Worm (Caenorhabditis elegans) whole organism, late embryonic: ENCODE results near the gene Y102A5C.2.

Source experiments
- C08G9.2 ChIP-seq: sonication (generic microtip); optimal IDR thresholded peaks from 2 replicates; lab custom pipeline; 2016; ENCODE audit warnings: mild to moderate bottlenecking, missing genetic modification characterization, moderate library complexity, missing compliant biosample characterization
- K02D7.2 ChIP-seq: sonication (generic microtip); optimal IDR thresholded peaks from 2 replicates; lab custom pipeline; 2017; ENCODE audit warnings: mild to moderate bottlenecking, missing genetic modification characterization, missing compliant biosample characterization
- K09A11.1 ChIP-seq: sonication (generic microtip); optimal IDR thresholded peaks from 2 replicates; lab custom pipeline; 2017; ENCODE audit warnings: antibody characterized with exemption, mild to moderate bottlenecking, missing genetic modification characterization, missing compliant biosample characterization; ENCODE audit not compliant: insufficient read depth
- Y22D7AL.16 ChIP-seq: sonication (generic microtip); optimal IDR thresholded peaks from 2 replicates; lab custom pipeline; 2016; ENCODE audit warnings: missing genetic modification characterization, missing compliant biosample characterization
- ahr-1 ChIP-seq: sonication (generic microtip); optimal IDR thresholded peaks from 2 replicates; lab custom pipeline; 2016; ENCODE audit warnings: missing genetic modification characterization, missing compliant biosample characterization
- ceh-18 ChIP-seq: sonication (generic microtip); optimal IDR thresholded peaks from 2 replicates; lab custom pipeline; 2016; ENCODE audit warnings: missing genetic modification characterization, missing compliant biosample characterization
- ceh-2 ChIP-seq: sonication (generic microtip); optimal IDR thresholded peaks from 2 replicates; lab custom pipeline; 2016; ENCODE audit warnings: missing genotype, missing genetic modification characterization, missing compliant biosample characterization
- ceh-22 ChIP-seq: sonication (generic microtip); optimal IDR thresholded peaks from 2 replicates; lab custom pipeline; 2017; ENCODE audit warnings: missing biosample characterization, missing genetic modification characterization
- ceh-45 ChIP-seq: fragments of 200-800 bp; sonication (Bioruptor generic); IDR thresholded peaks from 2 replicates; pipeline ENCODE4 v1.3.6; 2022; ENCODE audit warnings: missing genetic modification reagents, missing genetic modification characterization, missing compliant biosample characterization
- ceh-6 ChIP-seq: fragments of 200-800 bp; sonication (Bioruptor generic); optimal IDR thresholded peaks from 2 replicates; lab custom pipeline; 2018; ENCODE audit warnings: mild to moderate bottlenecking, missing genetic modification characterization, missing compliant biosample characterization
- ceh-9 ChIP-seq: sonication (generic microtip); optimal IDR thresholded peaks from 2 replicates; lab custom pipeline; 2016; ENCODE audit warnings: mild to moderate bottlenecking, missing genetic modification characterization, inconsistent platforms, missing compliant biosample characterization
- che-1 ChIP-seq: sonication (generic microtip); optimal IDR thresholded peaks from 2 replicates; lab custom pipeline; 2016; ENCODE audit warnings: mild to moderate bottlenecking, missing genetic modification characterization, missing compliant biosample characterization
- dve-1 ChIP-seq: sonication (generic microtip); optimal IDR thresholded peaks from 2 replicates; lab custom pipeline; 2017; ENCODE audit warnings: antibody characterized with exemption, mild to moderate bottlenecking, missing genetic modification characterization, missing compliant biosample characterization
- elt-2 ChIP-seq: sonication (generic microtip); optimal IDR thresholded peaks from 2 replicates; lab custom pipeline; 2016; ENCODE audit warnings: missing genetic modification reagents, missing genetic modification characterization, missing compliant biosample characterization
- eyg-1 ChIP-seq: sonication (generic microtip); optimal IDR thresholded peaks from 2 replicates; lab custom pipeline; 2016; ENCODE audit warnings: missing genotype, missing genetic modification characterization, missing compliant biosample characterization
- fax-1 ChIP-seq: sonication (generic microtip); optimal IDR thresholded peaks from 2 replicates; lab custom pipeline; 2016; ENCODE audit warnings: missing genotype, missing genetic modification characterization, missing compliant biosample characterization
- fkh-10 ChIP-seq: fragments of 150-350 bp; optimal IDR thresholded peaks from 2 replicates; lab custom pipeline; 2014; ENCODE audit warnings: missing biosample characterization, missing genetic modification reagents, missing genetic modification characterization
- fkh-6 ChIP-seq: sonication (generic microtip); optimal IDR thresholded peaks from 2 replicates; lab custom pipeline; 2016; ENCODE audit warnings: missing genetic modification characterization, missing compliant biosample characterization
- hlh-30 ChIP-seq: sonication (generic microtip); optimal IDR thresholded peaks from 2 replicates; lab custom pipeline; 2017; ENCODE audit warnings: antibody characterized with exemption, missing genetic modification characterization, missing compliant biosample characterization; ENCODE audit not compliant: insufficient read depth
- hlh-6 ChIP-seq: sonication (generic microtip); optimal IDR thresholded peaks from 2 replicates; lab custom pipeline; 2016; ENCODE audit warnings: missing genotype, missing genetic modification characterization, missing compliant biosample characterization
- hlh-8 ChIP-seq: sonication (generic microtip); optimal IDR thresholded peaks from 2 replicates; lab custom pipeline; 2016; ENCODE audit warnings: missing genotype, missing genetic modification characterization, missing compliant biosample characterization
- lin-11 ChIP-seq: fragments of 200-800 bp; sonication (Bioruptor generic); optimal IDR thresholded peaks from 2 replicates; lab custom pipeline; 2018; ENCODE audit warnings: mild to moderate bottlenecking, missing genetic modification characterization, missing compliant biosample characterization
- madf-2 ChIP-seq: sonication (generic microtip); optimal IDR thresholded peaks from 2 replicates; lab custom pipeline; 2017; ENCODE audit warnings: missing genetic modification characterization, missing compliant biosample characterization
- mec-3 ChIP-seq: sonication (generic microtip); optimal IDR thresholded peaks from 2 replicates; lab custom pipeline; 2016; ENCODE audit warnings: borderline replicate concordance, missing genetic modification characterization, missing compliant biosample characterization
- nfya-1 ChIP-seq: sonication (generic microtip); optimal IDR thresholded peaks from 2 replicates; lab custom pipeline; 2017; ENCODE audit warnings: missing genetic modification characterization, mild to moderate bottlenecking, missing compliant biosample characterization, antibody characterized with exemption, moderate library complexity
- npax-4 ChIP-seq: sonication (generic microtip); optimal IDR thresholded peaks from 2 replicates; lab custom pipeline; 2016; ENCODE audit warnings: missing genetic modification characterization, missing compliant biosample characterization
- pax-1 ChIP-seq: fragments of 150-350 bp; optimal IDR thresholded peaks from 2 replicates; lab custom pipeline; 2014; ENCODE audit warnings: missing biosample characterization, missing genetic modification characterization
- pha-2 ChIP-seq: sonication (generic microtip); optimal IDR thresholded peaks from 2 replicates; lab custom pipeline; 2017; ENCODE audit warnings: mild to moderate bottlenecking, missing genetic modification characterization, missing compliant biosample characterization
- pha-4 ChIP-seq: fragments of 150-350 bp; optimal IDR thresholded peaks from 2 replicates; lab custom pipeline; 2018; ENCODE audit warnings: missing biosample characterization, missing genetic modification reagents, missing genetic modification characterization
- pqm-1 ChIP-seq: sonication (generic microtip); optimal IDR thresholded peaks from 2 replicates; lab custom pipeline; 2016; ENCODE audit warnings: missing genetic modification characterization, missing compliant biosample characterization
- pros-1 ChIP-seq: fragments of 150-350 bp; optimal IDR thresholded peaks from 2 replicates; lab custom pipeline; 2014; ENCODE audit warnings: missing biosample characterization, missing genetic modification reagents, missing genetic modification characterization
- ref-2 ChIP-seq: sonication (generic microtip); optimal IDR thresholded peaks from 2 replicates; lab custom pipeline; 2016; ENCODE audit warnings: missing genetic modification characterization, missing compliant biosample characterization
- rnt-1 ChIP-seq: sonication (generic microtip); optimal IDR thresholded peaks from 2 replicates; lab custom pipeline; 2016; ENCODE audit warnings: missing genetic modification characterization, missing compliant biosample characterization
- sdc-2 ChIP-seq: sonication (generic microtip); optimal IDR thresholded peaks from 2 replicates; lab custom pipeline; 2016; ENCODE audit warnings: missing genotype, missing genetic modification characterization, missing compliant biosample characterization
- sox-2 ChIP-seq: fragments of 200-800 bp; sonication (Bioruptor generic); IDR thresholded peaks from 2 replicates; pipeline ENCODE4 v1.3.6; 2022; ENCODE audit warnings: missing genetic modification reagents, missing genetic modification characterization, missing compliant biosample characterization
- syd-9 ChIP-seq: sonication (generic microtip); optimal IDR thresholded peaks from 2 replicates; lab custom pipeline; 2016; ENCODE audit warnings: mild to moderate bottlenecking, missing genetic modification characterization, moderate library complexity, missing compliant biosample characterization
- tbx-2 ChIP-seq: sonication (generic microtip); optimal IDR thresholded peaks from 2 replicates; lab custom pipeline; 2016; ENCODE audit warnings: missing genetic modification characterization, missing compliant biosample characterization
- ttx-3 ChIP-seq: sonication (generic microtip); optimal IDR thresholded peaks from 2 replicates; lab custom pipeline; 2016; ENCODE audit warnings: missing genetic modification reagents, missing genetic modification characterization, missing compliant biosample characterization
- unc-3 ChIP-seq, 2 experiments: fragments of 200-800 bp in 1 of 2; sonication (Bioruptor generic) in 1 of 2; sonication (generic microtip) in 1 of 2; conservative IDR thresholded peaks in 1 of 2; optimal IDR thresholded peaks in 1 of 2; 2 replicates each; pipeline versions ENCODE4 v1.3.6 to Lab custom; 2016 to 2022; ENCODE audit warnings: missing compliant biosample characterization in 2 of 2, missing genetic modification characterization in 2 of 2, missing genetic modification reagents in 1 of 2
- zip-5 ChIP-seq: sonication (generic microtip); optimal IDR thresholded peaks from 2 replicates; lab custom pipeline; 2016; ENCODE audit warnings: missing genetic modification characterization, missing compliant biosample characterization

Gene Y102A5C.2

DNA sequence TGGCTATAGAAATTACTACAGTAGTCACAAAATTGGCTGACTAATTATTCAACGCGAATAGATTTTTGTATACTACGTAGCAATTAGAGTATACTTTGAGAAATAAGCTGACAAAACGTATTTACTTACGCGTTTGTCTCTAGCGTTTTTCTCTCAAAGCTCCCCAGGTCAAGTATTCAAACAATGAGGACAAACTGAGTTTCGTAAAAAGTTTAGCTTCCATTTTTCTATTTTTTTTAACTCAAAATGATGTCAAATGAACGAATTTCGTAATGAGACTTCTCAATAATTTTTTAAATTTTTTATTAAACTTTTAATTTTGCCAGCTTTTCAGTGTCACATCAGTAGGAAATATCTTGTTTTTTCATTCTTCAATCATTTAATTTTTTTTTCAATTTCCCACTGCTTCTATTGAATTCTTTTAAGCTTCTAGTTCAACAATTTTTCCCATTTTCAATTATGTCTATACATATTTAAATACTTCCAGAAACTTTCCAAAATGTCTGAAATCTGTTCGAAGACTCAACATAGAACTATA lies 29.7 kb upstream of the Y102A5C.2 start, which contains the start of the genes ifas-2 and fbxa-44:
ifas-2 (minus strand) TSS at position 101 of the 538 bp plus-strand sequence.
fbxa-44 (plus strand) TSS at position 488 of the 538 bp plus-strand sequence.
- TF ChIP-seq K02D7.2 (tag; lab: Kevin White, UChicago) (no peak), hlh-8 (tag; lab: Kevin White, UChicago) (no peak), hlh-6 (no peak), ref-2 (no peak), pros-1 (tag; lab: Kevin White, UChicago) (no peak)

DNA sequence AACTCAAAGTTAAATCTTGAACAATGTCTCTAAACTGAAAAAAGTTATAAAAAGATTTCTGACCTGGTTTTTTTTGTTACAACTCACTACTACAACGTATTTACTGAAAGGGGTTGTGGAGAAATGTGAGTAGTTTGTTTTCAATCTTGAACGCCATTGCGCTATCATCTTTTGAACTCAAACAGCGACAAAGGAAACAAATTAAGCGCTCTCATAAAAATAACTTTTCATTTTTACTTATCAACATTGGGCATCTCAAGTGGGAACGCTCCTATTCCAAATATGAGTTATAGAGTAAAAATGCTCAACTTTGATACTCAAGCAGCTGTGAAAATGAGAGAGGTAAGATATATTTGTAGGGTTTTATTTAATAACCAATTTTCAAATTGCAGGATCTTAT lies 25.1 kb upstream of the Y102A5C.2 start, which contains the start of gene F09C6.15:
F09C6.15 (plus strand) TSS at position 301 of the 400 bp plus-strand sequence.
- no peak for TF ChIP-seq dve-1 (tag; lab: Kevin White, UChicago)
- TF ChIP-seq hlh-30: no peak
- TF ChIP-seq pax-1 (tag; lab: Kevin White, UChicago): no peak
- TF ChIP-seq fax-1 (tag; lab: Kevin White, UChicago): no peak
- TF ChIP-seq elt-2 (tag; lab: Kevin White, UChicago): no peak
- TF ChIP-seq sox-2: no peak
- TF ChIP-seq tbx-2 (tag; lab: Kevin White, UChicago): no peak
- no peak for TF ChIP-seq C08G9.2 (tag; lab: Kevin White, UChicago)
- TF ChIP-seq ceh-9 (tag; lab: Kevin White, UChicago): no peak
- TF ChIP-seq hlh-8 (tag; lab: Kevin White, UChicago): no peak
- TF ChIP-seq nfya-1 (tag; lab: Kevin White, UChicago): no peak
- TF ChIP-seq sdc-2: no peak
- no peak for TF ChIP-seq fkh-10 (GFP tag; lab: Kevin White, UChicago)
- no peak for TF ChIP-seq ceh-2
- TF ChIP-seq ceh-45 (GFP tag; lab: Robert Waterston, UW): no peak
- no peak for TF ChIP-seq che-1 (tag; lab: Kevin White, UChicago)
- TF ChIP-seq pha-2 (tag; lab: Kevin White, UChicago): no peak
- no peak for TF ChIP-seq ceh-18
- no peak for TF ChIP-seq K09A11.1
- no peak for TF ChIP-seq hlh-6

DNA sequence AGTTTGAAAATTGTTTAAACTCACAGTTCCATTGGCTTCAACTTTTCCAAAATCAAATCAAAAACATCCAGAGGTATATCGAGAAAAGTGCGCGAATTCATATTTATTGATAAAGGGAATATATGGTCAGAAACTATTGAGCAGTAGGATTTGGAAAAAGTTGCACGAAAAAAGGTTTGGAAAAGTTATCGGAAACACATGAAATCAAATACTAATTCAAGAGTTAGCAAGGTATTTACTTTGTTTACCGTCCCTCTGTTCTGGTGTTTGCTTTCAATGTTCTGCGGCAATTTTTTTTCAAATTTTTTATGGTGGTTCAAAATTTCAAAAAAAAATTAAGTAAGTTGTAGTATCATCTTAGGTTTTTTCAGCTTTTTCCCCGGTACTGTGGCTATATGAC lies 19.2 kb upstream of the Y102A5C.2 start, which contains the start of gene fbxa-45:
fbxa-45 (minus strand) TSS at position 101 of the 400 bp plus-strand sequence.
- no peak for TF ChIP-seq syd-9
- TF ChIP-seq pqm-1 (tag; lab: Kevin White, UChicago): no peak
- no peak for TF ChIP-seq pha-4 (tag; lab: Kevin White, UChicago)
- no peak for TF ChIP-seq Y22D7AL.16 (tag; lab: Kevin White, UChicago)
- TF ChIP-seq mec-3 (tag; lab: Kevin White, UChicago): no peak
- TF ChIP-seq ceh-22 (tag; lab: Kevin White, UChicago): no peak
- no peak for TF ChIP-seq sdc-2
- TF ChIP-seq ahr-1 (tag; lab: Kevin White, UChicago): no peak
- TF ChIP-seq hlh-30: no peak
- TF ChIP-seq dve-1 (tag; lab: Kevin White, UChicago): no peak
- TF ChIP-seq madf-2: no peak
- no peak for TF ChIP-seq unc-3 (GFP tag; conservative IDR thresholded peaks at IDR 0.05; lab: Robert Waterston, UW)
- TF ChIP-seq unc-3 (tag; optimal IDR thresholded peaks at IDR 0.05; lab: Kevin White, UChicago): no peak
- no peak for TF ChIP-seq npax-4 (tag; lab: Kevin White, UChicago)
- TF ChIP-seq zip-5 (tag; lab: Kevin White, UChicago): no peak
- TF ChIP-seq fkh-10 (GFP tag; lab: Kevin White, UChicago): no peak

DNA sequence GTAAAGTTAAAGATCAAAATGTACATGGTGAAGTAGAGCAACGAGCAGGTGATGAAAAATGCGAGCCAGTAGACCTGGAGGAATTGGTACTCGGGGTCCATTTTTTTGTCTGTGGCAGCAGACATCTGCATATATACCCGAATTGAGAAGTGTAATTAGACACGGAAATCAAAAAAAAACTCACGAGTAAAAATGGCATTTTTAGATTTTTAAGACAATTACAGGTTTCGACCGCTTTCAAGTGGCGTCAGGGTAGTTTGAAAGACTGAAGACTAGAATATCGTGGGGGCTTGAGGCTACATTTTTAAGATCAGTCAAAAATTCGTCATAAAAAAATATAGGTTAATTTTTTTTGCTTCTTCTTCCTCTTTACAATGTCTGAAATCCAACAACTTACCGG lies 15.8 kb upstream of the Y102A5C.2 start, which contains the start of gene srd-68:
srd-68 (minus strand) TSS at position 101 of the 400 bp plus-strand sequence.
- no peak for TF ChIP-seq rnt-1 (tag; lab: Kevin White, UChicago)
- TF ChIP-seq sox-2: no peak
- no peak for TF ChIP-seq pha-4 (tag; lab: Kevin White, UChicago)
- no peak for TF ChIP-seq ahr-1 (tag; lab: Kevin White, UChicago)
- TF ChIP-seq eyg-1 (tag; lab: Kevin White, UChicago): no peak
- no peak for TF ChIP-seq pha-2 (tag; lab: Kevin White, UChicago)
- no peak for TF ChIP-seq lin-11 (tag; lab: Kevin White, UChicago)
- no peak for TF ChIP-seq pax-1 (tag; lab: Kevin White, UChicago)
- no peak for TF ChIP-seq fkh-6 (tag; lab: Kevin White, UChicago)
- no peak for TF ChIP-seq ttx-3 (tag; lab: Kevin White, UChicago)
- no peak for TF ChIP-seq ceh-6
- TF ChIP-seq syd-9: no peak
- no peak for TF ChIP-seq zip-5 (tag; lab: Kevin White, UChicago)
